Worm (Caenorhabditis elegans): Measurements from ENCODE around the gene hrpl-1.

The hrpl-1 gene

DNA sequence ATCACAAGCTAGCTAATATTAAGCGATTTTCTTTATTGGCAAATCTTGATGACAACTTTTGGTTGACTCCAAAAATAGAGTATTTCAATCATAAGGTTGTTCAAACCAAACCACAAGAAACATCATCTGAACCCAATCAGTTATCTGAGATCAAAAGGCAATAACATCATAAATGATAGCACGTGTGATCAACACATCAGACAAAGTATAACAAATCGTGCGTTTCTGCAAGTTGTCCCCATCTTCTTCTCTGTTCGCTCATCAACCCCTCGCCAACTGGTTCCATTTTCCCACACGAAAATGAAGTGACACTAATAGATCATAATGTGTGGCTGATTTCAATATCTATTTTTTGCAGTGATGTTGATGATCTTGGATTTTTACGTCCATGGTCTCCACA lies 49.2 kb upstream of the hrpl-1 start:
- no peak for TF ChIP-seq snpc-1.2 (GFP tag; IDR thresholded peaks at IDR 0.05)
- no peak for TF ChIP-seq daf-19 (GFP tag; conservative IDR thresholded peaks at IDR 0.05)
- peak; percentile 14; the same call in 1 of the 2 replicates for TF ChIP-seq nhr-41 (GFP tag; IDR thresholded peaks at IDR 0.05)
- no peak for TF ChIP-seq mxl-2 (GFP tag; conservative IDR thresholded peaks at IDR 0.05)
- TF ChIP-seq D1046.2 (GFP tag; IDR thresholded peaks at IDR 0.05): no peak
- TF ChIP-seq skn-1 (tag; optimal IDR thresholded peaks at IDR 0.05): no peak
- no peak for TF ChIP-seq Y105C5A.15 (GFP tag; IDR thresholded peaks at IDR 0.05)
- TF ChIP-seq saeg-2 (GFP tag; IDR thresholded peaks at IDR 0.05): no peak
- peak; percentile 89 for TF ChIP-seq hlh-30 (tag; optimal IDR thresholded peaks at IDR 0.05; ENCODE audit: insufficient read depth)
- TF ChIP-seq mdl-1 (tag; optimal IDR thresholded peaks at IDR 0.05): peak; percentile 73 to 97
- TF ChIP-seq rbr-2 (tag; optimal IDR thresholded peaks at IDR 0.05): no peak
- peak in 1 of 2 experiments; percentile 67 for TF ChIP-seq daf-16 (GFP tag; optimal IDR thresholded peaks at IDR 0.05)
- no peak for TF ChIP-seq daf-16 (tag; optimal IDR thresholded peaks at IDR 0.05)
- TF ChIP-seq nhr-28 (tag; optimal IDR thresholded peaks at IDR 0.05): peak; percentile 94
- no peak for TF ChIP-seq lin-13 (GFP tag; optimal IDR thresholded peaks at IDR 0.05)
- no peak for TF ChIP-seq F49E8.2 (tag; optimal IDR thresholded peaks at IDR 0.05; ENCODE audit: borderline replicate concordance)
- no peak for TF ChIP-seq ceh-44 (GFP tag; IDR thresholded peaks at IDR 0.05)
- peak; percentile 89 for TF ChIP-seq hlh-11 (tag; optimal IDR thresholded peaks at IDR 0.05)
- TF ChIP-seq nhr-6 (tag; optimal IDR thresholded peaks at IDR 0.05): no peak
- no peak for TF ChIP-seq ztf-11 (tag; optimal IDR thresholded peaks at IDR 0.05)
- TF ChIP-seq nhr-48 (tag; optimal IDR thresholded peaks at IDR 0.05): peak; percentile 81
- TF ChIP-seq Y48G9A.11 (GFP tag; IDR thresholded peaks at IDR 0.05): no peak
- no peak for TF ChIP-seq lin-15B (tag; optimal IDR thresholded peaks at IDR 0.05)
- no peak for TF ChIP-seq nhr-111 (GFP tag; optimal IDR thresholded peaks at IDR 0.05)
- TF ChIP-seq lim-7 (GFP tag; IDR thresholded peaks at IDR 0.05): no peak
- peak; percentile 40 for TF ChIP-seq egl-27 (tag; optimal IDR thresholded peaks at IDR 0.05)
- TF ChIP-seq cey-2 (tag; optimal IDR thresholded peaks at IDR 0.05; ENCODE audit: borderline replicate concordance, insufficient read depth): peak; percentile 84
- TF ChIP-seq dve-1 (tag; optimal IDR thresholded peaks at IDR 0.05; ENCODE audit: insufficient read depth): peak; percentile 17
- 0 out of 2 replicates have a peak, but pooled peaks have one; percentile 36 for TF ChIP-seq tra-1 (GFP tag; IDR thresholded peaks at IDR 0.05)
- TF ChIP-seq Y5F2A.4 (GFP tag; optimal IDR thresholded peaks at IDR 0.05): no peak
- no peak for TF ChIP-seq mdt-29 (GFP tag; IDR thresholded peaks at IDR 0.05)
- no peak for TF ChIP-seq lin-39 (tag; optimal IDR thresholded peaks at IDR 0.05)
- TF ChIP-seq snpc-4 (tag; optimal IDR thresholded peaks at IDR 0.05): no peak
- TF ChIP-seq F10B5.3 (tag; optimal IDR thresholded peaks at IDR 0.05): no peak
- TF ChIP-seq lin-29 (GFP tag; IDR thresholded peaks at IDR 0.05): no peak
- TF ChIP-seq nhr-76 (tag; optimal IDR thresholded peaks at IDR 0.05): peak; percentile 3
- TF ChIP-seq unc-62 (GFP tag; optimal IDR thresholded peaks at IDR 0.05 in 1 of 2): peak in 1 of 2 experiments; percentile 99
- TF ChIP-seq unc-62 (tag; optimal IDR thresholded peaks at IDR 0.05): no peak
- TF ChIP-seq ceh-82 (tag; optimal IDR thresholded peaks at IDR 0.05): no peak
- TF ChIP-seq unc-39 (tag; optimal IDR thresholded peaks at IDR 0.05): no peak
- peak; percentile 20 for TF ChIP-seq mes-2 (tag; optimal IDR thresholded peaks at IDR 0.05; ENCODE audit: poor library complexity, severe bottlenecking)
- TF ChIP-seq attf-4 (tag; optimal IDR thresholded peaks at IDR 0.05): no peak
- TF ChIP-seq fos-1 (tag; optimal IDR thresholded peaks at IDR 0.05): no peak
- TF ChIP-seq dpl-1 (GFP tag; optimal IDR thresholded peaks at IDR 0.05): peak; percentile 15
- TF ChIP-seq zag-1 (tag; optimal IDR thresholded peaks at IDR 0.05): no peak
- TF ChIP-seq ceh-20 (GFP tag; IDR thresholded peaks at IDR 0.05): peak; percentile 41; the same call in 1 of the 2 replicates
- no peak for TF ChIP-seq zip-2 (tag; optimal IDR thresholded peaks at IDR 0.05)
- TF ChIP-seq spr-3 (GFP tag; optimal IDR thresholded peaks at IDR 0.05): no peak
- no peak for TF ChIP-seq fkh-10 (GFP tag; optimal IDR thresholded peaks at IDR 0.05)
- TF ChIP-seq F37D6.2 (tag; optimal IDR thresholded peaks at IDR 0.05): no peak
- TF ChIP-seq Y75B8A.6 (GFP tag; IDR thresholded peaks at IDR 0.05): no peak
- TF ChIP-seq ceh-32 (tag; optimal IDR thresholded peaks at IDR 0.05; ENCODE audit: poor library complexity): no peak
